Worm (Caenorhabditis elegans) whole organism, L4/young adult: Measurements from ENCODE around the gene Y53C12A.7.

Experiments used
- W03F9.2 ChIP-seq: fragments of 150-350 bp; optimal IDR thresholded peaks from 2 replicates; lab custom pipeline; 2014; ENCODE audit warnings: missing biosample characterization, missing genetic modification characterization
- dao-5 ChIP-seq: sonication (generic microtip); optimal IDR thresholded peaks from 2 replicates; lab custom pipeline; 2016; ENCODE audit warnings: missing genotype, missing genetic modification characterization, moderate library complexity, missing compliant biosample characterization
- him-1 ChIP-seq: sonication (generic microtip); optimal IDR thresholded peaks from 2 replicates; lab custom pipeline; 2016; ENCODE audit warnings: missing genotype, missing genetic modification reagents, missing genetic modification characterization, missing compliant biosample characterization

The Y53C12A.7 gene

DNA sequence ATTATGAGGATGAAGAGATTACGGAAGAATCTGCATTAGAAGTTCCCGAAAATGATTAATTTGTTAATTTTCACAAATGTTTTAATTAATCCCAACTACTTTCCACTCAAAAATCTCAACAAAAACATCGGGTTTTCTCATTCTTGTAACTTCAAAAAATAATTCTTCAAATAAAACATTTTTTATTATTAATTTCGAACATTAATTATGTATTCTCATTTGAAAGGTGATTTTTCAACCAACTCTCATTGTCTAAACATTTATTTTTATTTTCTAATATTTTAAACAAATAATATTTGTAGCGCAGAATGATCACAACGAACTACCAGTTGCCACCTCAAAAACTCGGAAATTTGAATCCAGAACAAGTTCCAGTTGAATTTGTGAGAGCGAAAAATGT is 29.0 kb upstream of the Y53C12A.7 start, which contains the start of gene ZK1320.7:
Gene ZK1320.7, plus strand, starts transcription at position 301 of the 400 bp plus-strand sequence.
- TF ChIP-seq him-1 (tag; lab: Kevin White, UChicago) (no peak), dao-5 (tag; lab: Kevin White, UChicago) (no peak), W03F9.2 (tag; lab: Kevin White, UChicago) (no peak)

DNA sequence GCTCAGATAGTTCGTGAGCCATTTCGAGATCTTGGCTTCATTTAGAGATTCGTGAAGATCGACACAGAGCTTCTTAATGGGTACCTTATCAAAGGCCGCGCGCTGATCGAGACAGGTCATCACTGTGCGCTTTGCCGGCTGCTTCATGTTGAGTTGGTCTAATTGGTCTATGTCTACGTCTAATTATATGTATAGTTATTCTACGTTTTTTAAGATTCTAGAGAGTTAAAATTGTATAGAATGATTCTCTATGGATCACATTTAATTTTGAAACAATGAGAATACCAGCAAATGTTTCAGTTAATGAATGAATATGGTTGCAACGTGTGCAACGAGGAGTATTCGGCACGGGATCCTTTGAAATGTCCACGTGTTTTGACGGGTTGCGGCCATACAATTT is 25.7 kb upstream of the Y53C12A.7 start, which contains the start of gene arc-1:
Gene arc-1, plus strand, starts transcription at position 301 of the 400 bp plus-strand sequence.
- TF ChIP-seq dao-5 (tag; lab: Kevin White, UChicago) (no peak), him-1 (tag; lab: Kevin White, UChicago) (no peak), W03F9.2 (tag; lab: Kevin White, UChicago) (no peak)

- TF ChIP-seq dao-5 (tag; lab: Kevin White, UChicago) = no peak
- TF ChIP-seq W03F9.2 (tag; lab: Kevin White, UChicago) = no peak
Measured at ce11 chrII:9677470-9677869, 22.9 kb upstream of the Y53C12A.7 start.

ce11 chrII:9679842-9680241 is 20.5 kb upstream of the Y53C12A.7 start:
- TF ChIP-seq him-1 (tag; lab: Kevin White, UChicago) = no peak

DNA sequence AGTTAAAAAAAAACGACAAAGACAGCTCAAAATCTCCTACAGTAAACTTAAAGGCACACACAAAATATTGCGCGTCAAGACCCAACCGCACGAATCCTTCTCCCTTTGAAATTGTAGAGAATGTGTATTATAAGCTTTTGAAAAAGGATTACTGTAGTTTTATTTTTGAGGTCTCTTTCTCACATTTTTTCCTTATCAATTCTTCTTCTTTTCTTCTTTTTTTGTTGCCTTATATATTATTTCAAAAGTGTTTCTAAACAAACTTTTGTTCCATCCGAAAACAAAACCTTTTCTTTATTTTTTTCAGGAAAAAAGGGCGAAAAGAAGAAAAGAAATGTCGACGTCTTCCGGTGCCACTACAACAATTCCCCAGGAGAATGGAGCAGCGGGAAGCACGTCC is 19.9 kb upstream of the Y53C12A.7 start, which contains the start of gene ZK1320.13:
Gene ZK1320.13, plus strand, starts transcription at position 301 of the 400 bp plus-strand sequence.
- no peak for TF ChIP-seq W03F9.2 (tag; lab: Kevin White, UChicago)
- TF ChIP-seq dao-5 (tag; lab: Kevin White, UChicago) = no peak
- no peak for TF ChIP-seq him-1 (tag; lab: Kevin White, UChicago)

- no peak for TF ChIP-seq dao-5 (tag; lab: Kevin White, UChicago)
- no peak for TF ChIP-seq him-1 (tag; lab: Kevin White, UChicago)
- TF ChIP-seq W03F9.2 (tag; lab: Kevin White, UChicago) = no peak
Measured at ce11 chrII:9682044-9682443, 18.3 kb upstream of the Y53C12A.7 start.

ce11 chrII:9684175-9684574 is 16.2 kb upstream of the Y53C12A.7 start:
- no peak for TF ChIP-seq dao-5 (tag; lab: Kevin White, UChicago)

- TF ChIP-seq dao-5 (tag; lab: Kevin White, UChicago) (no peak), W03F9.2 (tag; lab: Kevin White, UChicago) (no peak), him-1 (tag; lab: Kevin White, UChicago) (no peak)
Measured at ce11 chrII:9686663-9687193, 13.6 kb upstream of the Y53C12A.7 start, which contains the start of gene ZK1320.9. Gene ZK1320.9 (minus strand): TSS chrII:9686713.

DNA sequence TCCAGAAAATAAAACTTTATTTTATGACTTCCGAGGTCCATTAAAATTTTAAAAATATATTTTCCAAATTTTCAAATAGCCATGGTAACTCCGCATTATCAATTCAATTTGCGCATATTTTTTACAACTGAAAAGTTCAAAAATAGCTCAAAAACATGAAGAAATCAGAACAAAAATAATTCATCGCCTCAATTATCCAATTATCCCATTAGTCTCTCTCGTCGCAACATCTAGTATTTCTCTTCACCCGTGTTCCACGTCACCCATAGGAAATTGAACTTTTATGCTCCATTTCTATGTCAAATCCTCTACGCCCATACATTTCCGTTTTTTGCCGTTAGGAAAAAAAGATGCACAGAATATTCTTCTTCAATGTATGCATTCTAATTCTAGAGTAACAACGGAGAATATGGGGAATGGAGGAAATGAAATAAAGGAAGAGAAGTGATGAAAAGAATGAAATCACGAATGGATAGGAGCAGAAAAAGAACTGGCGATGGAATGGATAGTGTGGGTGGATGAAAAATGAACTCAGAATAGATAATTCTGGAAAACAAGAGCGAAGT is 10.2 kb upstream of the Y53C12A.7 start:
- no peak for TF ChIP-seq dao-5 (tag; lab: Kevin White, UChicago)
- no peak for TF ChIP-seq W03F9.2 (tag; lab: Kevin White, UChicago)
- no peak for TF ChIP-seq him-1 (tag; lab: Kevin White, UChicago)

DNA sequence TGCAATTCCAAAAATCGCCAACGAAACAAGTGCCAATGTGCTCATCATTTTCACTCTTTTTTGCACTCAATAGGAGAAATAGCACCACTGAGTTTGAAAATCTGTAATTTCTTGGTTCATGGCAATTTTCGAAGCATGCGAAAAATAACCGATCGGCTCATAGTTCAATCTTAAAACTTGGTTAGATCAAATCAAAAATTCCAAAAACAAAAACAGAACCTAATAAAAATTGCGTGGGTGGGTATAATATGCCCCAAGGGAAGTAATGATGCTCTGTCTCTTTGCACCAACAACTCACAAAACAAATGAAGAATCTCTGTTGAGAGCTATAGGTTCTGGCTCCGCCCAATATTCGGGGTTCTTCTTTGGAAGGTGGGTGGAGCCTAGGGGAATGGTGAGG is 8.5 kb upstream of the Y53C12A.7 start, which contains the start of gene nlp-11:
Gene nlp-11, minus strand, starts transcription at position 101 of the 400 bp plus-strand sequence.
- no peak for TF ChIP-seq W03F9.2 (tag; lab: Kevin White, UChicago)
- no peak for TF ChIP-seq dao-5 (tag; lab: Kevin White, UChicago)
- no peak for TF ChIP-seq him-1 (tag; lab: Kevin White, UChicago)

- TF ChIP-seq dao-5 (tag; lab: Kevin White, UChicago) (no peak), him-1 (tag; lab: Kevin White, UChicago) (no peak), W03F9.2 (tag; lab: Kevin White, UChicago) (no peak)
Measured at ce11 chrII:9695942-9696341, 4.4 kb upstream of the Y53C12A.7 start.

DNA sequence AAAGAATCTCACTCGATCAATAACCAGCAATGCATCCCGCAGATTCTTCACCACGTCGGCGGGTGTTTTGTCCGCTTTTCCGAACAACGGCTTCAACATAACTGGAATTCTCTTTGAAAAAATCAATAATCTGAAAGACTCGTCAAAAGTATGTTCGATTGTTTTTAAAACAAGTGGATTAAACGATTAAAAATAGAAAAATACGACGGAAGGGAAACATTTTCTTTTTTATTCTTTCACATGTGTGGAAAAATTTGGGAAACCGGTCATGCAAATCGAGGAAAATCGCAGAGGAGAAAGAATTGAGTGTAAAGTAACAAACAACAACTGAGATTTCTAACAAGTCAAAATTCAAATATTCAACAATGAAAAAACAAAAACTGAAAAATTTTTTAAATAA is 3.3 kb downstream of the Y53C12A.7 start, which contains the start of gene mop-25.2:
Gene mop-25.2, minus strand, starts transcription at position 101 of the 400 bp plus-strand sequence.
- TF ChIP-seq dao-5 (tag; lab: Kevin White, UChicago) (no peak), him-1 (tag; lab: Kevin White, UChicago) (no peak), W03F9.2 (tag; lab: Kevin White, UChicago) (no peak)

DNA sequence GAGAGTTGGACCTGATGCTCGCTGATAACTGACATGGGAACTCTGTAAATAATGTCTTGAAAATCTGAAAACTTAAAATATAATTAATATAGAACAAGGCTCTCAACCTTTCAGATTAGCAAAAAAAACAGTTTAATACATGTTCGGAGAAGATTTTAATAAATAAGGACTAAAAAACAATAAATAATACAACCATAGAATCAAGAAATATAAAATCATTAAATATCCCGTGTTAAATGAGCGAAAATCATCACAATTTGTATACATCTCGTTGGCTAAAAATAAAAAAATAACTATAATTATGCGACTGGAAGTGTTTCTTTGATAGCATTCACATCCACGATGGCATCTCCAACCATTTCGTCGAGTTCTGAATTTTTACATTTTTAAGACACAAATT is 4.4 kb downstream of the Y53C12A.7 start, which contains the start of gene Y53C12A.10:
Gene Y53C12A.10, minus strand, starts transcription at position 101 of the 400 bp plus-strand sequence.
- TF ChIP-seq W03F9.2 (tag; lab: Kevin White, UChicago) = no peak
- TF ChIP-seq him-1 (tag; lab: Kevin White, UChicago) = no peak
- no peak for TF ChIP-seq dao-5 (tag; lab: Kevin White, UChicago)

ce11 chrII:9706207-9706606 is 5.9 kb downstream of the Y53C12A.7 start, which contains the start of gene Y53C12A.3:
Gene Y53C12A.3 (minus strand): TSS chrII:9706240.
- TF ChIP-seq W03F9.2 (tag; lab: Kevin White, UChicago) (peak; percentile 48), him-1 (tag; lab: Kevin White, UChicago) (no peak), dao-5 (tag; lab: Kevin White, UChicago) (no peak)
